Worm (Caenorhabditis elegans) whole organism, L3 larva: ENCODE data around the gene C14B9.3.

Experiments
- ZK546.5 ChIP-seq: sonication (generic microtip); optimal IDR thresholded peaks from 2 replicates; lab custom pipeline; 2017; ENCODE audit warnings: missing biosample characterization, missing genetic modification characterization
- aly-2 ChIP-seq: fragments of 150-350 bp; optimal IDR thresholded peaks from 2 replicates; lab custom pipeline; 2014; ENCODE audit warnings: missing biosample characterization, missing genetic modification characterization
- ama-1 ChIP-seq: fragments of 150-350 bp; optimal IDR thresholded peaks from 2 replicates; lab custom pipeline; 2018
- ceh-16 ChIP-seq: sonication (generic microtip); optimal IDR thresholded peaks from 2 replicates; lab custom pipeline; 2017; ENCODE audit warnings: missing biosample characterization, missing genetic modification characterization
- ceh-28 ChIP-seq: fragments of 150-350 bp; optimal IDR thresholded peaks from 2 replicates; lab custom pipeline; 2014; ENCODE audit warnings: missing biosample characterization, missing genetic modification reagents, missing genetic modification characterization
- ceh-82 ChIP-seq: fragments of 150-350 bp; optimal IDR thresholded peaks from 2 replicates; lab custom pipeline; 2014; ENCODE audit warnings: missing biosample characterization, missing genetic modification characterization
- egl-27 ChIP-seq: sonication (generic microtip); optimal IDR thresholded peaks from 4 replicates; lab custom pipeline; 2017; ENCODE audit warnings: missing biosample characterization, missing genetic modification reagents, missing genetic modification characterization
- egl-5 ChIP-seq: fragments of 150-350 bp; optimal IDR thresholded peaks from 2 replicates; lab custom pipeline; 2017; ENCODE audit warnings: missing biosample characterization, missing genetic modification reagents, missing genetic modification characterization, inconsistent platforms
- elt-1 ChIP-seq: fragments of 150-350 bp; optimal IDR thresholded peaks from 2 replicates; lab custom pipeline; 2014; ENCODE audit warnings: missing biosample characterization, missing genetic modification characterization
- elt-2 ChIP-seq: sonication (generic microtip); optimal IDR thresholded peaks from 2 replicates; lab custom pipeline; 2016; ENCODE audit warnings: missing genetic modification reagents, mild to moderate bottlenecking, missing genetic modification characterization, missing compliant biosample characterization
- elt-3 ChIP-seq, 3 experiments: fragments of 150-350 bp in 1 of 3; sonication (generic microtip) in 2 of 3; optimal IDR thresholded peaks; 2 replicates in 2 of 3; 4 replicates in 1 of 3; lab custom pipeline; 2014 to 2017; ENCODE audit warnings: missing biosample characterization in 3 of 3, missing genetic modification characterization in 3 of 3
- eor-1 ChIP-seq, 2 experiments: fragments of 150-350 bp; optimal IDR thresholded peaks; 2 replicates each; lab custom pipeline; 2014 to 2018; ENCODE audit warnings: missing biosample characterization in 2 of 2, missing genetic modification characterization in 2 of 2
- fkh-2 ChIP-seq: fragments of 150-350 bp; optimal IDR thresholded peaks from 2 replicates; lab custom pipeline; 2014; ENCODE audit warnings: missing biosample characterization, missing genetic modification reagents, missing genetic modification characterization
- jun-1 ChIP-seq: fragments of 150-350 bp; optimal IDR thresholded peaks from 2 replicates; lab custom pipeline; 2014; ENCODE audit warnings: missing biosample characterization, missing genetic modification reagents, missing genetic modification characterization
- lin-15B ChIP-seq: fragments of 150-350 bp; optimal IDR thresholded peaks from 2 replicates; lab custom pipeline; 2014; ENCODE audit warnings: missing biosample characterization, missing genetic modification characterization
- lin-39 ChIP-seq: fragments of 150-350 bp; optimal IDR thresholded peaks from 2 replicates; lab custom pipeline; 2018; ENCODE audit warnings: missing biosample characterization, missing genetic modification reagents, missing genetic modification characterization
- mdl-1 ChIP-seq: fragments of 150-350 bp; optimal IDR thresholded peaks from 2 replicates; lab custom pipeline; 2014; ENCODE audit warnings: missing biosample characterization, missing genetic modification characterization
- nfya-1 ChIP-seq: sonication (generic microtip); optimal IDR thresholded peaks from 2 replicates; lab custom pipeline; 2017; ENCODE audit warnings: missing genetic modification characterization, mild to moderate bottlenecking, missing compliant biosample characterization, antibody characterized with exemption, moderate library complexity; ENCODE audit not compliant: insufficient read depth
- nhr-12 ChIP-seq: fragments of 150-350 bp; optimal IDR thresholded peaks from 2 replicates; lab custom pipeline; 2014; ENCODE audit warnings: missing biosample characterization, missing genetic modification characterization
- nhr-23 ChIP-seq: fragments of 150-350 bp; optimal IDR thresholded peaks from 2 replicates; lab custom pipeline; 2014; ENCODE audit warnings: missing biosample characterization, missing genetic modification reagents, missing genetic modification characterization
- nhr-237 ChIP-seq: fragments of 150-350 bp; optimal IDR thresholded peaks from 2 replicates; lab custom pipeline; 2014; ENCODE audit warnings: missing biosample characterization, missing genetic modification characterization
- nhr-25 ChIP-seq: sonication (generic microtip); optimal IDR thresholded peaks from 2 replicates; lab custom pipeline; 2017; ENCODE audit warnings: missing biosample characterization, missing genetic modification characterization
- nhr-43 ChIP-seq: sonication (generic microtip); optimal IDR thresholded peaks from 2 replicates; lab custom pipeline; 2016; ENCODE audit warnings: mild to moderate bottlenecking, missing genetic modification characterization, missing compliant biosample characterization; ENCODE audit not compliant: poor library complexity, severe bottlenecking
- nhr-67 ChIP-seq: fragments of 150-350 bp; optimal IDR thresholded peaks from 2 replicates; lab custom pipeline; 2014; ENCODE audit warnings: missing biosample characterization, missing genetic modification characterization
- nhr-77 ChIP-seq: fragments of 150-350 bp; optimal IDR thresholded peaks from 2 replicates; lab custom pipeline; 2014; ENCODE audit warnings: missing biosample characterization, missing genetic modification characterization
- pha-4 ChIP-seq: fragments of 150-350 bp; optimal IDR thresholded peaks from 2 replicates; lab custom pipeline; 2014; ENCODE audit warnings: missing biosample characterization, missing genetic modification reagents, missing genetic modification characterization
- pqm-1 ChIP-seq: fragments of 150-350 bp; optimal IDR thresholded peaks from 2 replicates; lab custom pipeline; 2017; ENCODE audit warnings: missing biosample characterization, missing genetic modification characterization, inconsistent platforms
- sea-2 ChIP-seq: fragments of 150-350 bp; sonication (generic microtip); optimal IDR thresholded peaks from 4 replicates; lab custom pipeline; 2014; ENCODE audit warnings: missing biosample characterization, missing genetic modification reagents, missing genetic modification characterization
- skn-1 ChIP-seq: fragments of 150-350 bp; optimal IDR thresholded peaks from 2 replicates; lab custom pipeline; 2014; ENCODE audit warnings: missing biosample characterization, missing genetic modification characterization
- snpc-4 ChIP-seq: fragments of 150-350 bp; optimal IDR thresholded peaks from 2 replicates; lab custom pipeline; 2014; ENCODE audit warnings: missing biosample characterization, missing genetic modification characterization
- tbx-2 ChIP-seq: sonication (generic microtip); optimal IDR thresholded peaks from 2 replicates; lab custom pipeline; 2016; ENCODE audit warnings: mild to moderate bottlenecking, missing genetic modification characterization, missing compliant biosample characterization
- unc-62 ChIP-seq: fragments of 150-350 bp; sonication (generic microtip); optimal IDR thresholded peaks from 4 replicates; lab custom pipeline; 2014; ENCODE audit warnings: missing biosample characterization, missing genetic modification reagents, missing genetic modification characterization
- zag-1 ChIP-seq: fragments of 150-350 bp; optimal IDR thresholded peaks from 2 replicates; lab custom pipeline; 2014; ENCODE audit warnings: missing biosample characterization, missing genetic modification characterization
- ztf-11 ChIP-seq: fragments of 150-350 bp; optimal IDR thresholded peaks from 2 replicates; lab custom pipeline; 2014; ENCODE audit warnings: missing biosample characterization, missing genetic modification characterization
- ztf-4 ChIP-seq: fragments of 150-350 bp; optimal IDR thresholded peaks from 2 replicates; lab custom pipeline; 2014; ENCODE audit warnings: missing biosample characterization, missing genetic modification characterization

C14B9.3 gene

ce11 chrIII:8109459-8110057 lies 968 bp downstream of the C14B9.3 start (continued):
- TF ChIP-seq nhr-43 (peak; percentile 87), nhr-237 (no peak), aly-2 (tag; lab: Kevin White, UChicago) (no peak), eor-1 (tag; optimal IDR thresholded peaks at IDR 0.05; lab: Kevin White, UChicago) (no peak), nfya-1 (peak; percentile 69), nhr-67 (tag; lab: Kevin White, UChicago) (no peak)

ce11 chrIII:8111347-8111746 lies 2.8 kb downstream of the C14B9.3 start:
- peak; percentile 36 for TF ChIP-seq nhr-43
- no peak for TF ChIP-seq nhr-25 (tag; lab: Kevin White, UChicago)
- TF ChIP-seq, all 47 proteins: peak for 1

DNA sequence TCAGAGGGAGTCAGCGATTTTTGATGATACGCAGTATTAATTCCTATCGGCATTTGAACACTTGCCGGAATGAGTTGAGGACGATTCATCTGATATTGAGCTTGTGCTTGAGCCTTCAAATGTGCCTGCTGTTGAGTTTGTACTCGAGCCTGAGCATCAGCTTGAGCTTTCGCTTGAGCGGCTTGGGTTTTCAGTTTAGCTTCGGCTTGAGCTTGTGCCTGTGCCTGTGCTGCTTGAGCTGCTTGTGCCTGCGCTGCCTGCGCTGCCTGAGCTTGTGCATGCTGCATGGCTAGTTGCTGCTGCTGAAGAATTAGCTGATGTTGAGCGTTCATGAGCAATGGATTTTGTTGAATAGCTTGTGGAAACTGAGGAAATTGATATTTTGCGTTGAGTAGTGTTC lies 7.3 kb downstream of the C14B9.3 start:
- TF ChIP-seq aly-2 (tag; lab: Kevin White, UChicago): no peak
- no peak for TF ChIP-seq ztf-4 (tag; lab: Kevin White, UChicago)
- TF ChIP-seq nhr-43: no peak
- no peak for TF ChIP-seq nhr-77
- no peak for TF ChIP-seq fkh-2 (tag; lab: Kevin White, UChicago)
- TF ChIP-seq tbx-2: no peak
- TF ChIP-seq nhr-12 (tag; lab: Kevin White, UChicago): no peak
- TF ChIP-seq pha-4: no peak
- TF ChIP-seq nfya-1: no peak
- TF ChIP-seq skn-1 (tag; lab: Kevin White, UChicago): no peak
- no peak for TF ChIP-seq elt-2 (tag; lab: Kevin White, UChicago)
- TF ChIP-seq ZK546.5 (tag; lab: Kevin White, UChicago): no peak
- no peak for TF ChIP-seq snpc-4 (tag; lab: Kevin White, UChicago)
- TF ChIP-seq egl-5 (tag; lab: Kevin White, UChicago): no peak
- no peak for TF ChIP-seq egl-27 (tag; lab: Kevin White, UChicago)
- no peak for TF ChIP-seq unc-62 (GFP tag; lab: Kevin White, UChicago)
- no peak for TF ChIP-seq sea-2 (GFP tag; lab: Kevin White, UChicago)
- no peak for TF ChIP-seq lin-15B (tag; lab: Kevin White, UChicago)
- TF ChIP-seq jun-1 (tag; lab: Kevin White, UChicago): no peak
- TF ChIP-seq ceh-82 (tag; lab: Kevin White, UChicago): no peak

ce11 chrIII:8117155-8117554 lies 8.6 kb downstream of the C14B9.3 start:
- no peak for TF ChIP-seq ztf-11 (tag; lab: Kevin White, UChicago)
- TF ChIP-seq, all 47 proteins: peak for 0

DNA sequence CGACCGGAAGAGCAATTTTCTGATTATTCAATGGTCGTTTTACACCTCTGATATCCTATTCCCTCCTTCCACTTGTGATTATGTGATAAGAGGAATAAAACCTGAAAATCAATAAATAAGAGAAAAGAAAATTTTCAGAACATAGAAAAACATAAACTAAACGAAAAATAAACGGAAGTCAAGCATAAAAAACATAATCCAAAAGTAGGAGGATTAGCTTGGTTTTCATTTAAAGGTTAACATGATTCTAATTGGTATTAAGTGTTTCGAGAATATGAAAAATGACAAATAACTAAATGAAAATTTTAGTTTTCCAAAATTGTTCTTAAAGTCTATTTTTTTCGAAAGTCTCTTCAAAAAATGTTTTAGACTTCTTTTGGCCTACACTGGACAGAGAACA lies 12.5 kb downstream of the C14B9.3 start, which contains the start of gene gei-8:
TSS of gene gei-8 (minus strand) at position 101 of the 400 bp plus-strand sequence.
- TF ChIP-seq mdl-1 (tag; lab: Kevin White, UChicago) (no peak), pqm-1 (tag; lab: Kevin White, UChicago) (no peak), elt-1 (tag; lab: Kevin White, UChicago) (no peak), nhr-77 (no peak), lin-39 (tag; lab: Kevin White, UChicago) (no peak), ceh-82 (tag; lab: Kevin White, UChicago) (no peak), nhr-12 (tag; lab: Kevin White, UChicago) (no peak), ztf-11 (tag; lab: Kevin White, UChicago) (no peak), ceh-28 (tag; lab: Kevin White, UChicago) (no peak), ceh-16 (tag; lab: Kevin White, UChicago) (no peak), zag-1 (no peak), ztf-4 (tag; lab: Kevin White, UChicago) (no peak), ama-1 (lab: Kevin White, UChicago) (no peak), lin-15B (tag; lab: Kevin White, UChicago) (no peak), egl-5 (tag; lab: Kevin White, UChicago) (no peak), tbx-2 (no peak), nhr-23 (tag; lab: Kevin White, UChicago) (no peak), skn-1 (tag; lab: Kevin White, UChicago) (no peak), pha-4 (no peak), elt-3 (tag; optimal IDR thresholded peaks at IDR 0.05; lab: Kevin White, UChicago) (no peak)
